Worm (Caenorhabditis elegans): ENCODE results near the gene Y45F10A.7.

ce11 chrIV:13460876-13461275, 31.5 kb upstream of the Y45F10A.7 start, which contains the start of gene Y38H8A.12:
- TF ChIP-seq lsy-2 (tag; optimal IDR thresholded peaks at IDR 0.05) (no peak), nhr-12 (tag; optimal IDR thresholded peaks at IDR 0.05) (no peak), F16B12.6 (tag; optimal IDR thresholded peaks at IDR 0.05) (no peak), fkh-10 (GFP tag; optimal IDR thresholded peaks at IDR 0.05) (no peak), elt-3 (tag; optimal IDR thresholded peaks at IDR 0.05) (no peak), egl-27 (tag; optimal IDR thresholded peaks at IDR 0.05) (no peak), C34B4.2 (tag; optimal IDR thresholded peaks at IDR 0.05) (no peak)
